Worm (Caenorhabditis elegans) whole organism, dauer: ENCODE results near the gene F54F2.7.

ENCODE experiments used
- unc-62 ChIP-seq: sonication (generic microtip); optimal IDR thresholded peaks from 2 replicates; lab custom pipeline; 2017; ENCODE audit warnings: missing biosample characterization, missing genetic modification reagents, missing genetic modification characterization

Gene F54F2.7

DNA sequence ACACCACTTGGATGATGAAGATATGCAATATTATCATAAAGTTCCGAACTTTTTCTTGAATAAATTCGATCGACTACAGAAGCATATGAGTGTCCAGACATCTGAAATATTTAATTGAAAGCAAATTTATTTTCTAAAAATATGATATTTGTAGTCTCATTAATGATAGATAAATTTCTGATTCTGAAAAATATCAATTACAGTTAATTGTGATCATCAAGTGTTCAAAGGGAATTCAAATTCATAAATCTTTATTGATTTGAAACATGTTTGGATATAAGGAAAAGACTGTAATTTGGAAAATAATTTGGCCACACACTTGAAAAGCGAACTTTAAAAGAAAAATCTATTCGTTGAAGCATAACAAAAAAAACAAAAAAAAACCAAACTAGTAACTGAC, at the start of gene F54F2.7:
F54F2.7 (minus strand) TSS at position 101 of the 400 bp plus-strand sequence.
- TF ChIP-seq unc-62 (GFP tag; lab: Kevin White, UChicago), result no peak

DNA sequence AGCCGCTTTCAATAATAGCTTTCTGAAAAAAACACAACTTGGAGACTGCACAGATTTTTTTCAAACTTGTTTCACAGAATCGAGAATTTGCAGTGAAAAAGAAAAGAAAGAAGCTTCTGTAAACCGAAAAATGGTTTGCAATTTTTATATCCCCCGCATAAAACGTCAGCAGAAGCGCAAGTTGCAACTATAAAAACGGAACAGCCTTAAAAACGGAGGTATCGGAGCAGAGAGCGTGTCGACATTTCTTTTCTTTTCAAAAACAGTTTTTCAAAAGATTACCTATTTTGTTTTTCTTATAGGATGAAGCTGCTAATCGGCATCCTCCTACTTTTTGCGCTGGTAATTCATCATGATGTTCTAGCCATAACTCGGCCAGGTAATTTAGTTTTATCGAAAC, 44.8 kb upstream of the F54F2.7 start, which contains the start of gene plg-1:
plg-1 (plus strand) TSS at position 301 of the 400 bp plus-strand sequence.
- TF ChIP-seq unc-62 (GFP tag; lab: Kevin White, UChicago), result no peak

DNA sequence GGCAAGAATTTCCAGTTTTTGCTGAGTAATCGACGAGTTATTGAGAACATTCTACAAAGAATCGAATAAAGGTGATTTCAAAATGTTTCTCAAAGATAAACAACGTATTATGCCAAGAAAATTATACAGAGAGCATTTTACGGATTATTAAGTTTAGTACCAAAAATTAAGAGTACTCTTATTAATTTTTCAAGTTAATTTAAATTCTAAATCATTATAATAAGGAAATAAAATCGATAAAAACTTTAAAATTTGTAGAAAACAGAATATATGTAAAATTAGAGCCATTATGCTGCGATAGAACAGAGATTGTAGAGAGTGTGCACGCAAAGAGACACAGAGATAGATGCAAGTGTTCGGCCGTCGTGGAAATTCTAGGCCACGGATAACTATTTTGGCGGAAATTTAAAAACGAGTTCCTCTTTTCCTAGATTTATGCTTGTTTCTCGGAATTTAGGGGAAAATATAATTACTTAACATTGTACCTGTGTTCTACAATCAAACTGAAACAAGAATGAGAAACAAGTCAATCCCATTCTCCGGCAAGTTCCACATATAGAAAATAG, 43.4 kb upstream of the F54F2.7 start, which contains the start of gene F44E2.9:
F44E2.9 (minus strand) TSS at position 51 of the 566 bp plus-strand sequence.
- TF ChIP-seq unc-62 (GFP tag; lab: Kevin White, UChicago), result no peak

DNA sequence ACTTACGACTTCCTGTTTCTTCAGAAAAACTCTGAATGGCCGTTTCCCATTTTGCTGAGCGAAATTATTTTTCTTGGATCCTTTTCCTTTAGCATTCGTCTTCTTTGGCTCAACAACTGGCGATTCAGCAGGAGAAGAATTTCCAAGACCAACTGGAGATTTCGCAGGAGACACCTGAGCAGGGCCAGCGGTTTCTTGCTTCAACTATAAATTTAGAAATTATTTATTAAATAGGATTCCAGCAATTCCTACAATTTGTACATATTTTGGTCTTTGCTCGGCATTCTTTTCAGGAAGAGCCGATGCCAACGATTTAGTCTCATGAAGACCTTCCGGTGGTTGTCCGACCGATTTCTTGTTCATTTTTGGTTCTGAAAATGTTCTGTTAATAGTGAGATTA, 42.4 kb upstream of the F54F2.7 start, which contains the start of gene F44E2.8:
F44E2.8 (minus strand) TSS at position 371 of the 400 bp plus-strand sequence.
- no peak for TF ChIP-seq unc-62 (GFP tag; lab: Kevin White, UChicago)

DNA sequence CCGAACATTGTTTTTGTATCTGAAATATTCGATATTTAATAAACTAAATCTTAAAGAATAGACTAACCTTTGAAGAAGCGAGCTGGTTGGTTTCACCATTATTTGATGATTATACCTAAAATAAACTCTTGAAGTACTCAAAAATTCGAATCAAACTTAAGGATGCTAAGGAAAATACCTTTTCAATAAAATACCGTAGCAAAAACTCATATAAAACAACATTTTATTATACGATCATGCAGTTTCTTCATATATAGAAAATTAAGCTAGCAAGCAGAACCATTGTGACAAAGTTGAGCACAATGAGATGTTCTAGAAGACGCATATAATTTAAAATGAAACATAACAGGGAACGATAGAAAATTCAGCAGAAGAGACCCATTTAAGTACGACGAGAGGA, 41.2 kb upstream of the F54F2.7 start, which contains the start of gene F44E2.7:
F44E2.7 (minus strand) TSS at position 101 of the 400 bp plus-strand sequence.
- TF ChIP-seq unc-62 (GFP tag; lab: Kevin White, UChicago), result no peak

DNA sequence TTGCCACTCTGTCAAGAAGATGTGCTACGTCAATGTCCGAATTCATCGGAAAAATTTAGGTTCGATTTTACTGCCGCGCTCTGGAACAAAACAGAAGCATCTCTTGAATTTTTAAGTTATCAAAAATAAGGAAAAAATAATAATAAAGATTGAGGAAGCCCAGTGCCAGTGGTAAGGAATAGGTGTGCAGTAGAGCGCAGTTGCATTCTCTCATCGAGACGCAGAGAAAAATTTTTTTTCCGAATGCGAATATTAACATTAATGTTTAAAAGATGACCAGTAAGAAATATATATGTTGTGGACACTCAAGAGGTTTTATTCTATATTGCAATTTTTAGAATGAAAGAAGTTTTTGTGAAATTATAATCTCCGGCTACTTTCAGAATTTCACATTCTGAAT, 40.6 kb upstream of the F54F2.7 start:
- no peak for TF ChIP-seq unc-62 (GFP tag; lab: Kevin White, UChicago)

DNA sequence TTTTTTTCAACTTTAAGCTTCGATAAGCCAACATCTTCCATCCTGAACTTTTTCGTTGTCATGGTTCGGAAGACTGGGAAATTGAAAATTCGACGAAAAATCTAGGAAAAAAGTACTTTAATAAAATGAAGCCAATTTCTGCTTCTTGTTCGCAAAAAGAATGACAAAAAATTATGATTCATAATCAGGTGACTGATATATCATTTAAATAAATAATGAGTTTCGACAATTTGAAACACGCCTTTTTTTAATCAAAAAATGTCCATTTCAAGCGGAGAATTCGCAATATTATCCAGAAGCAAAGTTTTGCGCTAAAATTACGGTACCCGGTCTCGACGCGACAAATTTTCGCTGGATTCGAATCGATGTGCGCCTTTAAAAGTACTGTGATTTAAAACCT, 38.0 kb upstream of the F54F2.7 start, which contains the start of gene F44E2.6:
F44E2.6 (minus strand) TSS at position 101 of the 400 bp plus-strand sequence.
- TF ChIP-seq unc-62 (GFP tag; lab: Kevin White, UChicago), result no peak

DNA sequence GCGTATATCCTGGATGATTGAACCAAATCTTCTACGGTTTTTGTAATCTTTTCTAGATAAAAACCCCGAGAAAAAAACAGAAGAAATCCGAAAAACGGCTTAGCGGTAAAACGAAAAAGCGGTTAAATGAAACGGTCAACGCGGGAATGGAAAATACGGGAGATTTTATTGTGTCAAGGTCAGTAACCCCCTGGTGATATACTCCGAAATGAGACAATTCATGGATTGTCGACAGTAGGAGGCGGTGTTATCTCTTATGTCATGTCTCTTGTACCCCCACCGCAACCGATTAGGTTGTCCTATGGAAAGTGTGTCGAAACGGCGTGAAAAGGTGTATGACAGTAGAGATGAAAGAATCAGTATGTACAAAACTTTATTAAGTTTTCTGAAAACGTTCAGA, 37.0 kb upstream of the F54F2.7 start:
- no peak for TF ChIP-seq unc-62 (GFP tag; lab: Kevin White, UChicago)

DNA sequence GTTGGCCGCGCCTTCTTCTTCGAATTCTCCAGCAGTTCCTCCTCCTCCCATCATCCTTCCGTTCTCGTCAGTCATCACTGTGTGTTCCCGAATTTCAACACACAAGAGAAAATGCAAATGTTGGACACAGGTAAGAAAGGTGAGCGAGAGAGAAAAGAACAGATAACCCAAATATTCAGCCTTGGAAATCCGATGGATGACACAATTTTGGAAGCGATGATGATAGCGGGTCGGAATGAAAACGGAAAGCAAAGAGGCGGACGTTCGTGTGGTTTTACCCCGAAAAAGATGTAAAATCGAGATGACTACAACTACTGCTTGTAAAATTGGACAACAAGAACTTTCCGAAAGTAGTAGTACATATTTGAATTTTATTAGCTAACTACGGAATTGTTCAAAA, 32.7 kb upstream of the F54F2.7 start:
- no peak for TF ChIP-seq unc-62 (GFP tag; lab: Kevin White, UChicago)

DNA sequence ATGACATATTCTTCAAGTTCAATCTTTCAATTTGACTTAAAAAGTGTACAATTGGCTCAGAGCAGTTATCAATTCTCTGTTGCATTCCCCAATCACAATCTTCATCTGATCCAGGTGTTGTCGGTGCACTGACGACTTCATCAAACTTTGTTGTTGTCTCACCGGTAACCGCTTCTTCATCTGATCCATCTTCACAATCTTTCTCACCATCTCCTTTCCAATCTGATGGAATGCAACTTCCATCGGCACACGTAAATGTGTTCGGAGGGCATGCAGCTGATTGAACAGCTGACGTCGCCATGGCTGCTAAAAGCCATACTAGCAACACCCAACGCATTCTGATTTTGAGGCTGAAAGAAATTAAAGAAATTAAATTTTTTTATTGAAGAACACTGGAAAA, 30.9 kb upstream of the F54F2.7 start, which contains the start of gene F44E2.4:
F44E2.4 (minus strand) TSS at position 350 of the 400 bp plus-strand sequence.
- TF ChIP-seq unc-62 (GFP tag; lab: Kevin White, UChicago), result no peak

DNA sequence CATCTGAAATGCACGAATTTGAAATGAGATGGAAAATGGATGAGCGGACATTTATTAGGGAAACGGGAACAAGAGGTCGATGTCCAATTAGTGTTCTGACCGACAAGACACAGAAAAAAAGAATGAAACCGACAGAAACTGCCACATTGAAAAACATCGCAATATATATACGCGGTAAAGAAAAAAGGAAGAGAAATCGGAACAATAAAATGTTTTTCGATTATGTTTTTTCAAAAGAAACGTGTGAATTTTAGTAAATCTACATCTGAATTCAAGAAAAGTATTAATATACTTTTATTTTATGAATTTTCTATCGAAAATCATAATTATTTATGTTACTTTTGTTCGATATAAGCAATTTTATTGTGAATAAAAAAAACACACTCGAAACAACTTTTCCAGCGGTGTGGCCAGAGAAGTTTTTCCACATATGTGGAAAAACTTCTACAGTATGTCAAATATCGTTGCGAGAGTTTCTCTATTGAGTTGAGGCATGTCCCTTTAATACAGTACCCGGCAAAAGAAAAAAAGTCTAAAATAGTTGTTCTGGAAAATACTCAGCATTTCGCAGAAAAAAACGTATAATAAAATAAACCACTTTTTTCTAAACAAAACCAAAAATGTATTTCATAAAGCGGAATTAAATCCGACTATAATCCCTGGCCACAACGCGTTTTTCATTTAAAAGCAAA, 24.1 kb upstream of the F54F2.7 start, which contains the start of gene F44E2.10:
F44E2.10 (minus strand) TSS at position 51 of the 692 bp plus-strand sequence.
- no peak for TF ChIP-seq unc-62 (GFP tag; lab: Kevin White, UChicago)

DNA sequence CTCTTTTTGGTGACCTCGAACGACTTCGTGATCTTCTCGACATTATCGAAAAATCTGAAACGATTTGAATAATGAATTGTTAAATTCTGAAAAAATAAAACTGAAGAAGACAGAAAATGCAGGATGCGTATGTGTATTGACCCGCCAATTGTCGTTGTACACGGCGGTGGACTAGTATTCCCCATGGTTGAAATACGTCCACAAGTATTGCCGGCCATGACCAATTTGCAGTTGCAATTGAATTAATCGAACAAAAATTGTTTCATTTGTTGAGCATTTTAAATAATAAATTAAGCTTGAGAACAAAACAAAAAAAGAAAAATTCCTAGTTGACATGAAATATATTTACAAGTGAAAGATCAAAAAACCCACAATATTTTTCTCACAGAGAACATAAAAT, 22.1 kb upstream of the F54F2.7 start, which contains the start of gene F44E2.3:
F44E2.3 (minus strand) TSS at position 61 of the 400 bp plus-strand sequence.
- TF ChIP-seq unc-62 (GFP tag; lab: Kevin White, UChicago), result no peak

DNA sequence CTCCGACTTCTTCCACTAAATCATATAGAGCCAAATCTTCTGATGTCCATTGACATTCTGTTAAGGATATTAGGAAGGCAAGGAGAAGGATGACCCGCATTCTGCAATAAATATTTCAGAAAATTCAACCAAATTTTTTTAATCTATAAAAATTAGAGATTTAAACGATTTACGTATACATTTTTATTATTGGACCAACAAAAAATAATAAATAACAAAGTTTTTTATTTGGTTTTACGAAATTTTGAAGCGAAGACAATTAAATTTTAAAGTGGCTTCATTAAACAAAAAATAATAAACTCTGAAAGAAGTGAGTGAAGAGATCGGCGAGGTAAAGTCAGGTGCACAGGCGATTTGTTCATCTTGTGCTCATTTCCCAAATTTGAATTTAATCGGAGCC, 20.0 kb upstream of the F54F2.7 start, which contains the start of gene F54F2.9:
F54F2.9 (minus strand) TSS at position 101 of the 400 bp plus-strand sequence.
- TF ChIP-seq unc-62 (GFP tag; lab: Kevin White, UChicago), result no peak

DNA sequence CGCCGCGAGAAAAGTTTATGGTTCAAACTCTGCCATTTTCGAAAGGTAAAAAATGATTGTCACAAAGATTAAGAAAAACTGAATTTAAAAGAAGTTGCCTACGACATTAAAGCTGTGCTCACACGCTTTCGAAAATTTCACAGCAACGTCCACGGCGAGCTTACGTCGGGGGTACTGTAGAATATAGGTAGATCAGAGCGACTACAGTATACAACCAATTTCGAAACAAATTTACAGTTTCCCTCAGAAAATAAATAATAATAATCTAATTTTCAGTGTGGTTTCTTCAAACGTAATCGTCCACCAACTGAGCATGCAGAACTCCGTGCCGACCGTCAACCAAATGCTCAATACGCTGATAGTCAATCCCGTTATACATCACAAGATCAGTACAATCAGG, 17.4 kb upstream of the F54F2.7 start:
- TF ChIP-seq unc-62 (GFP tag; lab: Kevin White, UChicago), result no peak

DNA sequence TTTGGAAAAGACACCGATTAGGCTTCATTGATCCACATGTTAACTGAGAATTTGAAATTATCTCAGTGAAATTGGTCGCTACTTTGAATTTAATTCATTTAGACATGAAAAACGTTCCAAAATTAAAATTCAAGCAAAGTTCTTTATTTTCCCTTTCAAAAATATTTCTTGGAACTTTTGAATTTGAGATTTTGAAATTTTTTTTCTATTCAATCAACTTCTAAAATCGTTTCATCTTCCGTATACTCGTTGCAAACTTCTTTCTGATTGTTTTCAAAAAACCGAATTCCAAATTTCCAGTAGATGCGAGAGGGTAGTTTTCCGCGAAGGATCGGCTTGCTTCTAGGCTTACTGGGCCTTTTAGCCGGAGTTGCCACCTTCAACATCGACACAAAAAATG, 11.5 kb upstream of the F54F2.7 start, which contains the start of gene pat-2:
pat-2 (plus strand) TSS at position 301 of the 400 bp plus-strand sequence.
- TF ChIP-seq unc-62 (GFP tag; lab: Kevin White, UChicago), result no peak

DNA sequence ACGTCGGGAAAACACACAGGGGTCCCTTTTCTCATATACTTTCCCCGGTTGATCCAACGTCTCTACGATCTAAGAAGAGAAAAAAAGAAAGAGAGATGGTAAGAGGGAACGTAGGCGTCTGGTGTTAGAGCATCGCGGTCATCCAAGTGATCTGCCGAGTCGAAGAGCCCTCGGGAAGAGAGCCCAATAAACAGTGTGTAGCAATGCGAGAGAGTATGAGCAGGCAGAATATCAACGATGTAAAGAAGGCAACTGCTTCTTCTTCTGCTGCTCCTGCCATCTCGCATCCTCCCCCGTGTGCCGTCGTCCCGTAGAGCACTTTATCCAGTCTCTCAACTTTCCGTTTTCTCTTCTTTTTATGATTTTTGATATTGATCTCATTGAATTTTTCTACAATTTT, 8.6 kb upstream of the F54F2.7 start:
- no peak for TF ChIP-seq unc-62 (GFP tag; lab: Kevin White, UChicago)
